Fruit fly (Drosophila melanogaster) whole organism: Measurements from ENCODE around the gene Cubn2.

Source experiments
- CG8478 ChIP-seq: fragments of >200 bp; optimal IDR thresholded peaks from 2 replicates; lab custom pipeline; 2018; ENCODE audit warnings: inconsistent platforms
- Dll ChIP-seq: fragments of >200 bp; optimal IDR thresholded peaks from 2 replicates; lab custom pipeline; 2017
- pan ChIP-seq: fragments of >200 bp; optimal IDR thresholded peaks from 2 replicates; lab custom pipeline; 2017
- psq ChIP-seq: fragments of >200 bp; optimal IDR thresholded peaks from 2 replicates; lab custom pipeline; 2017
- usp ChIP-seq: fragments of >200 bp; optimal IDR thresholded peaks from 2 replicates; lab custom pipeline; 2017; ENCODE audit warnings: missing biosample characterization, missing genetic modification characterization, mixed read lengths

dm6 chr3L:11789773-11790172 lies 24.8 kb downstream of the Cubn2 start, which contains the start of gene Pi3K68D:
- TF ChIP-seq CG8478 (lab: Kevin White, UChicago) (no peak), Dll (no peak), pan (lab: Kevin White, UChicago) (no peak), usp (GFP tag; lab: Kevin White, UChicago) (no peak), psq (lab: Kevin White, UChicago) (peak; percentile 8)
